Worm (Caenorhabditis elegans) whole organism, early embryonic: ENCODE data around the gene T04C12.9.
A peak's percentile ranks its signal among the peaks of the same experiment; 100 is the strongest.

Experiments used
- B0310.2 ChIP-seq: sonication (generic microtip); optimal IDR thresholded peaks from 2 replicates; lab custom pipeline; 2016; ENCODE audit warnings: mild to moderate bottlenecking, missing genetic modification characterization, missing compliant biosample characterization
- F13C5.2 ChIP-seq: sonication (generic microtip); optimal IDR thresholded peaks from 2 replicates; lab custom pipeline; 2017; ENCODE audit warnings: mild to moderate bottlenecking, missing genetic modification characterization, inconsistent platforms, missing compliant biosample characterization
- aly-1 ChIP-seq: sonication (generic microtip); optimal IDR thresholded peaks from 2 replicates; lab custom pipeline; 2016; ENCODE audit warnings: missing genetic modification characterization, missing compliant biosample characterization
- ama-1 ChIP-seq: fragments of 150-350 bp; optimal IDR thresholded peaks from 2 replicates; lab custom pipeline; 2014
- ceh-13 ChIP-seq: fragments of 200-800 bp; sonication (Bioruptor generic); optimal IDR thresholded peaks from 2 replicates; lab custom pipeline; 2018; ENCODE audit warnings: mild to moderate bottlenecking, missing genetic modification characterization, missing compliant biosample characterization
- ceh-36 ChIP-seq: sonication (generic microtip); optimal IDR thresholded peaks from 2 replicates; lab custom pipeline; 2016; ENCODE audit warnings: missing genetic modification characterization, inconsistent platforms, missing compliant biosample characterization
- ets-7 ChIP-seq: sonication (generic microtip); optimal IDR thresholded peaks from 2 replicates; lab custom pipeline; 2016; ENCODE audit warnings: missing genotype, missing genetic modification characterization, missing compliant biosample characterization
- flt-1 ChIP-seq: fragments of 200-800 bp; sonication (Bioruptor generic); IDR thresholded peaks from 2 replicates; pipeline ENCODE4 v1.3.6; 2022; ENCODE audit warnings: missing genetic modification characterization, missing compliant biosample characterization
- hmbx-1 ChIP-seq: sonication (generic microtip); optimal IDR thresholded peaks from 2 replicates; lab custom pipeline; 2016; ENCODE audit warnings: mild to moderate bottlenecking, missing genetic modification characterization, missing compliant biosample characterization
- hmg-4 ChIP-seq: fragments of 200-800 bp; sonication (Bioruptor generic); optimal IDR thresholded peaks from 2 replicates; lab custom pipeline; 2018; ENCODE audit warnings: mild to moderate bottlenecking, missing genetic modification characterization, missing compliant biosample characterization
- hnd-1 ChIP-seq: sonication (generic microtip); optimal IDR thresholded peaks from 2 replicates; lab custom pipeline; 2016; ENCODE audit warnings: missing genetic modification characterization, missing compliant biosample characterization
- pes-1 ChIP-seq: fragments of 200-800 bp; sonication (Bioruptor generic); IDR thresholded peaks from 2 replicates; pipeline ENCODE4 v1.3.6; 2022; ENCODE audit warnings: missing genetic modification reagents, missing genetic modification characterization, missing compliant biosample characterization
- scrt-1 ChIP-seq: fragments of 200-800 bp; sonication (Bioruptor generic); IDR thresholded peaks from 2 replicates; pipeline ENCODE4 v1.3.6; 2022; ENCODE audit warnings: missing genetic modification characterization, missing compliant biosample characterization
- sea-1 ChIP-seq: fragments of 200-800 bp; sonication (Bioruptor generic); conservative IDR thresholded peaks from 2 replicates; pipeline ENCODE4 v1.3.6; 2022; ENCODE audit warnings: missing genetic modification characterization, missing compliant biosample characterization
- tbx-11 ChIP-seq: fragments of 200-800 bp; sonication (Bioruptor generic); IDR thresholded peaks from 2 replicates; pipeline ENCODE4 v1.3.6; 2022; ENCODE audit warnings: missing genetic modification characterization, missing compliant biosample characterization
- tbx-37 ChIP-seq: fragments of 200-800 bp; sonication (Bioruptor generic); conservative IDR thresholded peaks from 2 replicates; pipeline ENCODE4 v1.3.6; 2022; ENCODE audit warnings: missing genetic modification reagents, missing genetic modification characterization, missing compliant biosample characterization
- tra-4 ChIP-seq: sonication (generic microtip); optimal IDR thresholded peaks from 2 replicates; lab custom pipeline; 2017; ENCODE audit warnings: missing genetic modification characterization, missing compliant biosample characterization

The T04C12.9 gene

DNA sequence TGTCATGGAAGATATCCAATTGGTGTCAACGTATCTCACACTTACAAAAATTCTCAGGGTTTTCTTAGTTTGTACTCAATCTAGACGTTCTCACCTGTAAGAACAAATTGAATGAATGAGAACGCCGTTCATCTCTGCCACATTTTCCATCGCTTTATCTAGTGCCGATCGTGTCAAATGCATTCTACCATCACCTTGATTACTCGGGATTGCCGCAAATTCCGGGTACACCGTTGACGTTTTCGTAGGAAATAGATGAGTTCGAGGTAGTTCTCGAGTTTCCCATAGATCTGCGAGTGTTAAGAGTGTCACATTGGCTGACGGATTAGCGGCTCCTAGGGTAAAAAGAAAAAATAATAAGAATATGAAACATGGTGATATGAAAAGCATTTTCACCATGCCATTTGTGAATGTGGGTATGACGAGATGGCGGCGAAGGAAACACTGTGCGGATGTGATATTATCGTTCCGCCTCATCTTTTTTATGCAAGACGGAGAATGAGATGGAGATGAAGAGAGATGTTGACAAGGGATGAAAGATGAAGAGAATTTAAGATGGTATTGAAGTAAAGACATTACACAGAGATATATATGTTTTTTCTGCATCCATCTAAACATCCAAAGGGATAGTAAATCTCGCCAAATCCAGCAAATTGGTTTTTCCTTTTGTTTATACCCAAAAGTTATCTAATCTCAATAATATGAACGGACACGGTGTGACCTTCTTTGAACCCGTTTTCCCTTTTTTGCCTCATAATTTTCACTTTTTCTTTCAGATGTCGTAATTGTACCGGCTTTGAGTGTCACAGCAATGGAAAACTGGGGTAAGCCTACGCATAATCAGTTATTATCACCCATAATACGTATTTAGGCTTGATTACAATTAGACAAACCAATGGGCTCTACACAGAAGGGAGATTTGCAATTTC is 30.4 kb upstream of the T04C12.9 start, which contains the start of gene lact-8:
TSS of gene lact-8 (minus strand) at position 445 of the 929 bp plus-strand sequence.
- TF ChIP-seq ceh-36 (tag; lab: Kevin White, UChicago) (no peak), tra-4 (no peak), hnd-1 (tag; lab: Kevin White, UChicago) (no peak), B0310.2 (tag; lab: Kevin White, UChicago) (no peak), ceh-13 (GFP tag; lab: Kevin White, UChicago) (no peak), F13C5.2 (no peak)

DNA sequence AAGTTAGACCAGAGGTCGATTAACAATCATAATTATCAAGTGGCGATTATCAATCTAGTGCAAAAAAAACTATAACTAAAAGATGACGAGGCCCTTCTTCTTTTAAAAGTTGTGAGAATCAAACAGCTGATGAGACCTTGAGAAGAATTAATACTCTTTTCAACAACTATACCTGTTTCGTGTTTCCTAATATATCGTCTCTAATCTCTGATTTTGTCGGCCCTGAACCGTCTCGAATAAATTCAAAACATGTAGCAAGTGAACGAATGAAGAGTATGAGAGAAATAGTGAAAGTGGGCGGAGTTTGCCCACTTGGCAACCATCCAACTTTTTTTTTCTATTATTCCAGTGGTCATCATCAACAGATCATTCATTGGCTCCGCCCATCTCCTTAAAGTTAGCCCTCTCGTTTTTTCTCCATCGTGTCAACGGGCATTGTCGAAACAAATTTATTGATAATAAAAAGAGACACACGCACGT is 24.5 kb upstream of the T04C12.9 start, which contains the start of gene Y42A5A.1:
TSS of gene Y42A5A.1 (plus strand) at position 430 of the 480 bp plus-strand sequence.
- TF ChIP-seq tra-4 (no peak), pes-1 (GFP tag; lab: Robert Waterston, UW) (no peak), B0310.2 (tag; lab: Kevin White, UChicago) (no peak), hmg-4 (GFP tag; lab: Kevin White, UChicago) (no peak)

DNA sequence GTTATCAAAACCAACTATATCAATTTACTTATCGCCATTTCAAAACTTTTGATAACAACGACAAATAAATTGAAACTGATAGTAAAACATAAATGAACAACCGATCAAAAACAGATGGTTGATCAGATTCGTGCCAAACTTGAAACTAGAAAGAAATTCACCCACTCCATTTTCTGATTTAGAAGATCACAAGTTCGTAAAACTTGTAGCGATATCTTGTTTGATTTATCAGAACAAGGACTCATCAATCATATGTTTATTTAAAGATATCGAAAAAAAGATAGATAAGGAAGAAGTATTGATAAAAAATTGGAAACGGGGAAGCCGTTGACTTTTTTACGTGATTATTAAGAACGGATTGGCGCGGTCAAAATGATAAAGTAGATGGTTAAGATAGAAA is 24.1 kb upstream of the T04C12.9 start:
- no peak for TF ChIP-seq F13C5.2
- TF ChIP-seq tra-4: no peak
- no peak for TF ChIP-seq ama-1
- no peak for TF ChIP-seq aly-1 (tag; lab: Kevin White, UChicago)
- TF ChIP-seq B0310.2 (tag; lab: Kevin White, UChicago): no peak
- no peak for TF ChIP-seq ceh-36 (tag; lab: Kevin White, UChicago)
- no peak for TF ChIP-seq flt-1 (GFP tag; lab: Robert Waterston, UW)
- TF ChIP-seq hnd-1 (tag; lab: Kevin White, UChicago): no peak
- TF ChIP-seq scrt-1: no peak
- no peak for TF ChIP-seq hmbx-1 (tag; lab: Kevin White, UChicago)
- TF ChIP-seq ceh-13 (GFP tag; lab: Kevin White, UChicago): no peak
- no peak for TF ChIP-seq pes-1 (GFP tag; lab: Robert Waterston, UW)
- no peak for TF ChIP-seq tbx-37 (GFP tag; lab: Robert Waterston, UW)
- TF ChIP-seq hmg-4 (GFP tag; lab: Kevin White, UChicago): no peak
- no peak for TF ChIP-seq ets-7 (tag; lab: Kevin White, UChicago)

DNA sequence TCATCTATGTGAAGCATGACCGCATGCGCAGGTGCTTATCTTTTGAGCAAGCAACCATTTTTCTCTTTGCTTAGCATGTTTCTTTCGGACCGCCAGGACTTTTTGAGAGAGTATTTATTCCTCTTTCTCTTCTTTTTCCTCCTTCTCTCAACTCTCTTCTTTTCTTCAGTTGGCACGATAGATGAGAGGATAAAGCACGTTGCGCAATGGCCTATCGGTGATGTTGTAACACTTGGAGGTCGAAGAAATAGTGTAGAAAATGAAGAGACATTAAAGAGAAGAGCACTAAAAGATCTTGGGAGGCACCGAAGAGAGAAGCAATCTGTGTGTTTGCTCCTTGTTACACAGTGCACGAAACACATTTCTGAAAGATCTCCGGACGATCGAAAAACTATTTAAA is 20.7 kb upstream of the T04C12.9 start:
- TF ChIP-seq hmg-4 (GFP tag; lab: Kevin White, UChicago): peak; percentile 22
- no peak for TF ChIP-seq hmbx-1 (tag; lab: Kevin White, UChicago)
- peak; percentile 35 for TF ChIP-seq F13C5.2

DNA sequence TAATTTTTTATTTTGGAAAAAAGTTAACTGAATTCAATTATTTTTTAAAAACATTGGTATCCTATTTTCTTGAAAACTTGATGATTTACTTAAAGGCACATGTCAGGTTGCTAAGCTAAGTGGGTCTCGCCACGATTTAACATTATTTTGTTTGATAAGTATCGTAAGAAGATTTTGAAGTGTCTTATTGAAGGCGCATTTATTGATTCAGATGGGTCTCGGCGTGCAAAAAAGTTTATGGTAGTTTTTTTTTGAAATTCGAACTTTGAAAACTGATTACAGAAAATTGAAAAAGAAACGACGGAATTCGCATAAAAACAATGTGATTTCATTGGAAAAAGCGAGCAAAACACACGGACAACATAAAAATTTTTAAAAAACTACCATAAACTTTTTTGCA is 19.9 kb upstream of the T04C12.9 start:
- TF ChIP-seq hmbx-1 (tag; lab: Kevin White, UChicago) (no peak), ets-7 (tag; lab: Kevin White, UChicago) (no peak), hmg-4 (GFP tag; lab: Kevin White, UChicago) (no peak), tra-4 (no peak), pes-1 (GFP tag; lab: Robert Waterston, UW) (no peak), tbx-11 (GFP tag; lab: Robert Waterston, UW) (no peak), flt-1 (GFP tag; lab: Robert Waterston, UW) (no peak), scrt-1 (no peak), ceh-36 (tag; lab: Kevin White, UChicago) (no peak), B0310.2 (tag; lab: Kevin White, UChicago) (no peak), ceh-13 (GFP tag; lab: Kevin White, UChicago) (no peak), aly-1 (tag; lab: Kevin White, UChicago) (no peak)

DNA sequence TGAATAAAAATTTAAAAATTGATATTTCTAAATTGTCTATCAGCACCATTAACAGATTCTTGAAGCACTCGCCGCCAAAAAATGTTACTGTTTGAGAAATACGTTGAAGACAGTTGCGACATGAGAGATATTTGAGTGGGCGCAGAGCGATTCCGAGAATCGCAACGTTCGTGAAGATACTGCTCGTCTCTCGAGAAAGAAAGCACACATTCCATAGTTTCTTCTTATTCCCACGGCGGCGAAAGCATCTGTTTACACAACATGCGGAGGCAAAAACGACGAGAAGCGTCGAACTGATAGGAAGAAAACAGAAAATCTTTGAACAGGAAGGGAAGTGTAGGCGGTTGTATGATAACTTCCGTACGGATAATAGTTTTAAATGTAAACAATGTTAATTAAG is 19.5 kb upstream of the T04C12.9 start:
- TF ChIP-seq ama-1 (no peak), tbx-37 (GFP tag; lab: Robert Waterston, UW) (no peak), flt-1 (GFP tag; lab: Robert Waterston, UW) (no peak), F13C5.2 (no peak), ceh-13 (GFP tag; lab: Kevin White, UChicago) (no peak)

DNA sequence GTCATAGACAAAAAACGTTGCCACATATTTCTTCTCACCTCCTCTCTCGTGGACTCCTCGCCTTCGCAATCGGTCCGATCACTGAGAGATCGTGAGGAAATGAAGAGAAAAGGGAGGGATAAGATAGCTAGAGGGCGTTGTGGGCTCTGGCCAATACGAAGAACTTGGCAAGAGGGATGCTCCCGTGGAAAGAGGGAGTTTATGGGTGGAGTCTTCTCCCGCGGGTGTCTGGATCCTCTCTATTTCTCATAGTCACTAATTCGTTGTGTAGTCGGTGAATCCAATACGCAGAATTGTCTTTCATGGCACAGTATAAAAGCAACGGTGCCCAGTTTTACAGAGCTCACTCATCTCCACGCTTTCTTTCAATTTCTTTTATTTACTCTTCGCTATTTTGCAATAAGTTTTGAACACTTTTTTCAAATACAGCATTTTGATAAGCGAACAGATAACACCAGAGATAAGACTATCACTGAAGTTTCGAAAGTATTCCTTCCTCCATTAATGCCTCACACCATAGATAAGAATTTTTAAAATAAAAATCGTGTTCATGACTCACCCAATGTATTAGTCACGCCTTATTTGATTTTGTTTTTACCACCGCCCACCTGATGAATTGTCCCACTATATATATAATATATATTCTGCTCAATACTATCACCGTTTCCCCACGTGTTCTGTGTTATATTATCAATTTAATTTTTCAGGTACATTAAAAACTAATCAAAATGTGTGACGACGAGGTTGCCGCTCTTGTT is 17.5 kb upstream of the T04C12.9 start, which contains the start of gene act-1:
TSS of gene act-1 (plus strand) at position 708 of the 758 bp plus-strand sequence.
- peak; percentile 73 for TF ChIP-seq hmg-4 (GFP tag; lab: Kevin White, UChicago)
- TF ChIP-seq F13C5.2: peak; percentile 26
- no peak for TF ChIP-seq ceh-13 (GFP tag; lab: Kevin White, UChicago)
- peak; percentile 10; the same call in 1 of the 2 replicates for TF ChIP-seq pes-1 (GFP tag; lab: Robert Waterston, UW)
- TF ChIP-seq scrt-1: no peak
- TF ChIP-seq flt-1 (GFP tag; lab: Robert Waterston, UW): 0 out of 2 replicates have a peak, but pooled peaks have one; percentile 37
- no peak for TF ChIP-seq ets-7 (tag; lab: Kevin White, UChicago)

DNA sequence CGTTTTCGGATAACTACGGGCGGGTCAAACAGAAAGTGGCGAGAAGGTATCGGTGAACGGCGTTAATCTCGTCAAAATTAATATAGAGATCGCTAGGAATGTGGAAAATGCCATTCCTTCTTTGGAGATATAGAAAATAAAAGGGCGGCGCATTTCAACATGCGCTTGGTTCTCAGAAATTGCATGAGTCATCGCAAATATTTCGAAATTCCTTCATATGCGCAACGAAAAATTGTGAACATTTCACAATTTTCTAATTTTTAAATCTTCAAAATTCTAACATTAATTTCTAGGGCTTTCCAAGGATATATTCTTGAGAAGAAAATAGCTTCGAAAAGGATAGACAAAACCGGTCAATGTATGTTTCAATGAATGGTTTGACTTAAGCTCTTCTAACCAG is 15.9 kb upstream of the T04C12.9 start:
- TF ChIP-seq hmg-4 (GFP tag; lab: Kevin White, UChicago) (no peak), ets-7 (tag; lab: Kevin White, UChicago) (no peak), ceh-13 (GFP tag; lab: Kevin White, UChicago) (no peak), tbx-37 (GFP tag; lab: Robert Waterston, UW) (no peak), hnd-1 (tag; lab: Kevin White, UChicago) (no peak), tbx-11 (GFP tag; lab: Robert Waterston, UW) (no peak), pes-1 (GFP tag; lab: Robert Waterston, UW) (no peak), ama-1 (no peak), scrt-1 (no peak), hmbx-1 (tag; lab: Kevin White, UChicago) (no peak), sea-1 (no peak), tra-4 (no peak), B0310.2 (tag; lab: Kevin White, UChicago) (no peak), F13C5.2 (no peak), ceh-36 (tag; lab: Kevin White, UChicago) (no peak), flt-1 (GFP tag; lab: Robert Waterston, UW) (no peak), aly-1 (tag; lab: Kevin White, UChicago) (no peak)
